Fruit fly (Drosophila melanogaster) whole organism: ENCODE data around the gene Nckx30C.

Experiments
- CG8478 ChIP-seq: fragments of >200 bp; optimal IDR thresholded peaks from 2 replicates; lab custom pipeline; 2018; ENCODE audit warnings: inconsistent platforms
- Dll ChIP-seq: fragments of >200 bp; optimal IDR thresholded peaks from 2 replicates; lab custom pipeline; 2017
- EcR ChIP-seq, 2 experiments: fragments of >200 bp; optimal IDR thresholded peaks; 2 replicates each; lab custom pipeline; 2017; ENCODE audit warnings: missing biosample characterization in 2 of 2, missing genetic modification characterization in 2 of 2, missing genetic modification reagents in 2 of 2
- pan ChIP-seq: fragments of >200 bp; optimal IDR thresholded peaks from 2 replicates; lab custom pipeline; 2017
- psq ChIP-seq: fragments of >200 bp; optimal IDR thresholded peaks from 2 replicates; lab custom pipeline; 2017
- usp ChIP-seq: fragments of >200 bp; optimal IDR thresholded peaks from 2 replicates; lab custom pipeline; 2017; ENCODE audit warnings: missing biosample characterization, missing genetic modification characterization, mixed read lengths

Gene Nckx30C

DNA sequence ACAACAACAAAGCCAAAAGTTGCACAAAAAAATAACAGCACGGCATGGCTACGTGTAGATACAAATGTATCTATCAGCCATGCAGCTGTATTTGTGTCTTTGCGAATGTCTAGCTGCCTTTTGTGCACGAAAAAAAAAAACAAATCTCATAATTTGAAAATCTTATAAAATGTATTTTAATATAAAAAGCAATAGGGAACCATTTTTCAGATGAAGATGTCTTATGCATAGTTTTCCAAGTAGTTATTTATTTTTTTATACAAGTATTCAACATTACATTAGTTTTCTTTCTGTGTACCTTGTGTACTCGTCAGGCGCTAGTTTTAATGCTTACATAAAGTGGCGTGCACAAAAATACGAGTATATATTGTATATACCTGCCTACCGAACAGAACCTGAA, 76.9 kb downstream of the Nckx30C start:
- no peak for TF ChIP-seq EcR (GFP tag; optimal IDR thresholded peaks at IDR 0.05; lab: Kevin White, UChicago)
- TF ChIP-seq psq (lab: Kevin White, UChicago): no peak
- no peak for TF ChIP-seq pan (lab: Kevin White, UChicago)
- TF ChIP-seq usp (GFP tag; lab: Kevin White, UChicago): no peak
- no peak for TF ChIP-seq CG8478 (lab: Kevin White, UChicago)
- TF ChIP-seq Dll (lab: Kevin White, UChicago): no peak

DNA sequence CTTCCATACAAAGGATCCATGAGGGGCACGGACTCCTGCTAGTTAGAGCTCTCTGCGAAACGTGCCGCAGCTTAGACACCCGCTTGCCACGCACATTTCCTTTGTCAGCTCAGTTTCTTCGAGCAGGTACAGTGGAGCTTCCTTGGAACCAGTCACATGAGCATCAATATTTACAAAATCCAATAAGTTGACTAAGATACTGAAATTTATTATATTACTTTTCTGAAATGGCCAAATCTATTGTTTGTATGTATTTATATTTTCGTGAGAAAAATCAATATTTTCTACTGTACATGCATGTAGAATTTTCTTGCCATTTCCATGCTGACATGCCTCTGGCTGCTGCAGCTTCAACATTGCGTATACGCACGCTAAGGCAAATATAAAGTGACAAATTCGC, 83.3 kb downstream of the Nckx30C start:
- TF ChIP-seq pan (lab: Kevin White, UChicago) (no peak), EcR (GFP tag; optimal IDR thresholded peaks at IDR 0.05; lab: Kevin White, UChicago) (no peak)
